Fruit fly (Drosophila melanogaster): ENCODE data around the gene CG12725.

The CG12725 gene

dm6 chrX:13387373-13387850, 15.3 kb downstream of the CG12725 start, which contains the start of the genes Ype and CG1662 (continued):
- peak; percentile 56; the same call in 1 of the 3 replicates for TF ChIP-seq zen2 (GFP tag; IDR thresholded peaks at IDR 0.05; ENCODE audit: partially characterized antibody)
- TF ChIP-seq hth (optimal IDR thresholded peaks at IDR 0.05) = no peak
- TF ChIP-seq MTF-1 (GFP tag; optimal IDR thresholded peaks at IDR 0.05; ENCODE audit: borderline replicate concordance) = no peak
- TF ChIP-seq CG1832 (GFP tag; optimal IDR thresholded peaks at IDR 0.05) = no peak
- TF ChIP-seq CG7556 (GFP tag; optimal IDR thresholded peaks at IDR 0.05) = peak; percentile 73
- TF ChIP-seq Mad (GFP tag; optimal IDR thresholded peaks at IDR 0.05) = peak; percentile 39
- TF ChIP-seq CG7839 (tag; optimal IDR thresholded peaks at IDR 0.05) = peak; percentile 79
- TF ChIP-seq CG11723 (GFP tag; optimal IDR thresholded peaks at IDR 0.05) = peak; percentile 51
- TF ChIP-seq CG6654 (GFP tag; optimal IDR thresholded peaks at IDR 0.05) = peak; percentile 39
- TF ChIP-seq al (GFP tag; IDR thresholded peaks at IDR 0.05) = peak; percentile 55
- peak; percentile 43 for TF ChIP-seq Hmx (GFP tag; optimal IDR thresholded peaks at IDR 0.05)
- TF ChIP-seq CG13287 (GFP tag; IDR thresholded peaks at IDR 0.05; ENCODE audit: partially characterized antibody) = peak; percentile 75
- peak; percentile 76 for TF ChIP-seq sob (GFP tag; IDR thresholded peaks at IDR 0.05)
- peak; percentile 56 for TF ChIP-seq sqz (GFP tag; optimal IDR thresholded peaks at IDR 0.05)
- peak; percentile 89 for TF ChIP-seq CG10267 (tag; optimal IDR thresholded peaks at IDR 0.05)
- TF ChIP-seq Mes4 (GFP tag; optimal IDR thresholded peaks at IDR 0.05) = peak; percentile 45
- no peak for TF ChIP-seq Hr39 (optimal IDR thresholded peaks at IDR 0.05)
- TF ChIP-seq Dek (tag; optimal IDR thresholded peaks at IDR 0.05) = peak; percentile 72
- TF ChIP-seq CG12391 (tag; optimal IDR thresholded peaks at IDR 0.05) = peak; percentile 87
- 0 out of 2 replicates have a peak, but pooled peaks have one; percentile 45 for TF ChIP-seq sens-2 (GFP tag; IDR thresholded peaks at IDR 0.05)
- TF ChIP-seq Chrac-16 (GFP tag; optimal IDR thresholded peaks at IDR 0.05) = peak; percentile 73
- peak; percentile 58 for TF ChIP-seq slou (GFP tag; optimal IDR thresholded peaks at IDR 0.05)
- TF ChIP-seq Med (GFP tag) = peak; percentile 93
- TF ChIP-seq lab (GFP tag; optimal IDR thresholded peaks at IDR 0.05) = peak; percentile 76
- TF ChIP-seq btn (GFP tag; optimal IDR thresholded peaks at IDR 0.05) = no peak
- TF ChIP-seq nerfin-1 (tag; optimal IDR thresholded peaks at IDR 0.05) = peak; percentile 66
- peak; percentile 61 to 89 for TF ChIP-seq crp (GFP tag; optimal IDR thresholded peaks at IDR 0.05)
- TF ChIP-seq lilli (GFP tag; optimal IDR thresholded peaks at IDR 0.05) = peak; percentile 84
- peak; percentile 41 for TF ChIP-seq CG12236 (GFP tag; optimal IDR thresholded peaks at IDR 0.05)
- peak; percentile 63 for TF ChIP-seq vfl (GFP tag; optimal IDR thresholded peaks at IDR 0.05)
- no peak for TF ChIP-seq HLHmδ (GFP tag; optimal IDR thresholded peaks at IDR 0.05)
- peak; percentile 88 for TF ChIP-seq row (GFP tag; IDR thresholded peaks at IDR 0.05)
- TF ChIP-seq CrebB (tag; optimal IDR thresholded peaks at IDR 0.05) = no peak
- TF ChIP-seq dan (GFP tag; IDR thresholded peaks at IDR 0.05) = no peak
- TF ChIP-seq hkb (optimal IDR thresholded peaks at IDR 0.05) = no peak
- peak; percentile 59 for TF ChIP-seq hkb (GFP tag; IDR thresholded peaks at IDR 0.05)
- peak; percentile 59; the same call in 2 of the 3 replicates for TF ChIP-seq Opbp (GFP tag; IDR thresholded peaks at IDR 0.05; ENCODE audit: partially characterized antibody)
- TF ChIP-seq HLH54F (GFP tag; optimal IDR thresholded peaks at IDR 0.05) = peak; percentile 71
- no peak for TF ChIP-seq zf30C (GFP tag; optimal IDR thresholded peaks at IDR 0.05)
- TF ChIP-seq CG1529 (GFP tag; optimal IDR thresholded peaks at IDR 0.05) = peak; percentile 53
- TF ChIP-seq tup (GFP tag; optimal IDR thresholded peaks at IDR 0.05) = peak; percentile 55
- TF ChIP-seq nerfin-2 (GFP tag; IDR thresholded peaks at IDR 0.05; ENCODE audit: partially characterized antibody) = no peak
- TF ChIP-seq CG31441 (GFP tag; IDR thresholded peaks at IDR 0.05) = peak; percentile 71
- TF ChIP-seq CG12219 (GFP tag; optimal IDR thresholded peaks at IDR 0.05) = no peak
- peak; percentile 75 for TF ChIP-seq CG10209 (GFP tag; optimal IDR thresholded peaks at IDR 0.05)
- TF ChIP-seq ash1 (GFP tag; optimal IDR thresholded peaks at IDR 0.05) = no peak
- peak; percentile 41 for TF ChIP-seq tap (tag; optimal IDR thresholded peaks at IDR 0.05)
- peak; percentile 85 for TF ChIP-seq slbo (GFP tag; IDR thresholded peaks at IDR 0.05)
- no peak for TF ChIP-seq Mrtf (GFP tag; IDR thresholded peaks at IDR 0.05)
- peak; percentile 25 for TF ChIP-seq CG2875 (GFP tag; optimal IDR thresholded peaks at IDR 0.05)
- peak; percentile 83 for TF ChIP-seq CG15696 (tag; optimal IDR thresholded peaks at IDR 0.05)
